Worm (Caenorhabditis elegans): ENCODE data around the gene sto-1.

ce11 chrX:7593931-7594544 is 31.4 kb downstream of the sto-1 start:
- TF ChIP-seq Y105C5A.15 (GFP tag; IDR thresholded peaks at IDR 0.05), result no peak
- TF ChIP-seq nhr-237 (tag; optimal IDR thresholded peaks at IDR 0.05), result no peak
- no peak for TF ChIP-seq lin-39 (tag; optimal IDR thresholded peaks at IDR 0.05)
- no peak for TF ChIP-seq skn-1 (tag; optimal IDR thresholded peaks at IDR 0.05)
- peak in 1 of 2 experiments; percentile 2 for TF ChIP-seq unc-62 (GFP tag; optimal IDR thresholded peaks at IDR 0.05 in 1 of 2)
- TF ChIP-seq unc-62 (tag; optimal IDR thresholded peaks at IDR 0.05), result no peak
- TF ChIP-seq ZK546.5 (tag; optimal IDR thresholded peaks at IDR 0.05), result no peak
- no peak for TF ChIP-seq lsy-2 (tag; optimal IDR thresholded peaks at IDR 0.05)

Data from whole organism, L4 larva.